Worm (Caenorhabditis elegans): ENCODE measurements around the gene snr-5.

snr-5 gene

DNA sequence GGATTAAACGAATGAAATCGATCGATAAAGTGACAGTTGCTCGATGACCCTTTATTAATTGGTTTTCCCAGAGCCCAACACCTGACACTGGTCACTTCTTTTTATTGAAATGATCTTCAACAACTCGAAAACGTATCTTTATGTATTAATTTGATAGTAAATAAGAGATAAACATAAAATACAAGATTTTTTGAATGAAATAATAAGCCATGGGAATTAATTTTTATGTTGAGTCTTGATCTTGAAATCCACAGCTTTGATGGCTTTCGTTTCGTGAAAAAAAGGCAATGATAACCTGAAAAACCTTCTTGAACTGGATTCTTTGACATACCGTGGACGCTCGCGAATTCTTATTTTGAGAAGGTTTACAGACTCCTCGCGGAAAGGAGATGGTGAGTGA, 45.6 kb downstream of the snr-5 start, which contains the start of gene pcp-5:
TSS of gene pcp-5 (minus strand) at position 101 of the 400 bp plus-strand sequence.
- TF ChIP-seq hpl-2 (GFP tag; optimal IDR thresholded peaks at IDR 0.05) (no peak), efl-1 (optimal IDR thresholded peaks at IDR 0.05) (no peak), efl-1 (GFP tag; optimal IDR thresholded peaks at IDR 0.05 in 1 of 2) (no peak), pag-3 (tag; optimal IDR thresholded peaks at IDR 0.05; ENCODE audit: borderline replicate concordance, insufficient read depth) (no peak), blmp-1 (tag; optimal IDR thresholded peaks at IDR 0.05) (no peak), nhr-76 (tag; optimal IDR thresholded peaks at IDR 0.05) (no peak), rnt-1 (tag; optimal IDR thresholded peaks at IDR 0.05) (peak; percentile 48), pax-3 (tag; optimal IDR thresholded peaks at IDR 0.05) (no peak), unc-98 (GFP tag; IDR thresholded peaks at IDR 0.05) (no peak), nhr-71 (tag; optimal IDR thresholded peaks at IDR 0.05) (peak; percentile 36), zag-1 (tag; optimal IDR thresholded peaks at IDR 0.05) (no peak), lin-15B (tag; optimal IDR thresholded peaks at IDR 0.05) (no peak), zip-4 (GFP tag; optimal IDR thresholded peaks at IDR 0.05) (no peak), fkh-4 (tag; optimal IDR thresholded peaks at IDR 0.05; ENCODE audit: borderline replicate concordance) (no peak), pqm-1 (tag; optimal IDR thresholded peaks at IDR 0.05) (no peak)

DNA sequence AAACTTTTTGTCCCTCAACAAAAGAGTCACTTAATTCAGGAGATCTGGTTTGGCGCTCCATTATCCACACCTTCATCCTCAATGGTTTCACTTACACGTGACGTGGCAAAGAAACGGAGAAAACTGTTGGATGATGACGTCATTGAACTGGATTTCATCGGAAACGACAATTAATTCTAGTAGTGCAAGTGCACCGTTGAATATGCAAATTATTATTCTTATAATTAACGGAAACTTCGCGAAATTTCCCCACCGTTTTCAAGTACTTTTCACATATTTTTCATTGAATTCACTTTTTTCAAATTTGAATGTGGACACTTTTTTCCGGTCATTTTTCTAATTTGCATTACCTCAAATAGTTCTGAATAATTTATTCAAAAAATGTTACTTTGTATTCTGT, 47.4 kb downstream of the snr-5 start, which contains the start of gene ZK688.1:
TSS of gene ZK688.1 (plus strand) at position 301 of the 400 bp plus-strand sequence.
- TF ChIP-seq pax-3 (tag; optimal IDR thresholded peaks at IDR 0.05) (no peak), lin-39 (tag; optimal IDR thresholded peaks at IDR 0.05) (no peak), mep-1 (tag; optimal IDR thresholded peaks at IDR 0.05) (no peak), dpl-1 (GFP tag; optimal IDR thresholded peaks at IDR 0.05) (no peak), efl-1 (optimal IDR thresholded peaks at IDR 0.05) (no peak), efl-1 (GFP tag; optimal IDR thresholded peaks at IDR 0.05 in 1 of 2) (peak in 1 of 2 experiments; percentile 52), ztf-4 (tag; optimal IDR thresholded peaks at IDR 0.05) (no peak), jun-1 (tag; optimal IDR thresholded peaks at IDR 0.05) (no peak), egl-27 (tag; optimal IDR thresholded peaks at IDR 0.05) (no peak)

DNA sequence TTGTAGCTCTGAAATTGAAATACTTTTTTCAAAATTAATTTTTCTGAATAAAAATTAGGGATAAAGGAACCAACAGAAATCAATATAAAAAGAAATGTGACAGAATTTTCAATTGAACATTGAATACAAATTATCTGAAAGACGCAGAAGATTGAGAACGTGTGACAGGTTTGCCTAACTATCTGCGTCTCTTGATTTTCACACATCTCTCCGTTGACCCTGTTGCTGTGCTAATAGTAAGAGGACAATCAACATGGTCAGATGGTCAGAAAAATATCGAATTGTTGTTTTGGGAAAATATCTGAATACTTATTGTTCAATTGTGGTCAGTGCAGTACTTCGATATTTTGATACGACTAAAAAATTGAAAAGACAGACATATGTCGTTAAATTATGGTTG, 49.8 kb downstream of the snr-5 start, which contains the start of gene ZK688.7:
TSS of gene ZK688.7 (minus strand) at position 14 of the 400 bp plus-strand sequence.
- TF ChIP-seq hpl-2 (GFP tag; optimal IDR thresholded peaks at IDR 0.05) (no peak), nhr-71 (tag; optimal IDR thresholded peaks at IDR 0.05) (no peak), ets-5 (GFP tag; IDR thresholded peaks at IDR 0.05) (no peak), unc-130 (tag; optimal IDR thresholded peaks at IDR 0.05) (no peak), fkh-4 (tag; optimal IDR thresholded peaks at IDR 0.05; ENCODE audit: borderline replicate concordance) (no peak), nhr-28 (tag; optimal IDR thresholded peaks at IDR 0.05) (no peak), lin-15B (tag; optimal IDR thresholded peaks at IDR 0.05) (no peak), mep-1 (tag; optimal IDR thresholded peaks at IDR 0.05) (peak; percentile 51), elt-3 (tag; optimal IDR thresholded peaks at IDR 0.05) (peak in 1 of 6 experiments; percentile 63), lir-3 (tag; optimal IDR thresholded peaks at IDR 0.05; ENCODE audit: poor library complexity) (no peak), dsc-1 (tag; optimal IDR thresholded peaks at IDR 0.05) (no peak), mdl-1 (tag; optimal IDR thresholded peaks at IDR 0.05) (peak in 1 of 2 experiments; percentile 15), lsy-2 (tag; optimal IDR thresholded peaks at IDR 0.05) (peak in 1 of 2 experiments; percentile 15), nhr-20 (tag; optimal IDR thresholded peaks at IDR 0.05) (peak; percentile 57), nhr-76 (tag; optimal IDR thresholded peaks at IDR 0.05) (no peak), sptf-1 (tag; optimal IDR thresholded peaks at IDR 0.05) (no peak), ceh-8 (GFP tag; optimal IDR thresholded peaks at IDR 0.05) (no peak), jun-1 (tag; optimal IDR thresholded peaks at IDR 0.05) (no peak), rnt-1 (tag; optimal IDR thresholded peaks at IDR 0.05) (no peak), snu-23 (GFP tag; optimal IDR thresholded peaks at IDR 0.05) (peak; percentile 70), nhr-90 (tag; optimal IDR thresholded peaks at IDR 0.05; ENCODE audit: poor library complexity) (peak; percentile 11), ceh-88 (GFP tag; IDR thresholded peaks at IDR 0.05) (no peak), C34B4.2 (tag; optimal IDR thresholded peaks at IDR 0.05) (no peak), nhr-84 (tag; optimal IDR thresholded peaks at IDR 0.05) (no peak), Y116A8C.19 (tag; optimal IDR thresholded peaks at IDR 0.05; ENCODE audit: borderline replicate concordance) (no peak), nhr-85 (tag) (peak; percentile 66), nhr-11 (tag; optimal IDR thresholded peaks at IDR 0.05) (no peak), ceh-63 (GFP tag; optimal IDR thresholded peaks at IDR 0.05) (no peak), aha-1 (tag; optimal IDR thresholded peaks at IDR 0.05) (no peak), vab-15 (tag; optimal IDR thresholded peaks at IDR 0.05) (no peak), lin-39 (tag; optimal IDR thresholded peaks at IDR 0.05) (no peak), F16B12.6 (tag; optimal IDR thresholded peaks at IDR 0.05) (no peak), ceh-90 (tag; optimal IDR thresholded peaks at IDR 0.05) (no peak), swsn-7 (tag; optimal IDR thresholded peaks at IDR 0.05) (no peak), unc-86 (tag; optimal IDR thresholded peaks at IDR 0.05) (no peak), efl-1 (optimal IDR thresholded peaks at IDR 0.05) (peak; percentile 1 to 30), efl-1 (GFP tag; optimal IDR thresholded peaks at IDR 0.05 in 1 of 2) (peak; percentile 19 to 71)

All from whole organism, L1 larva.